Fruit fly (Drosophila melanogaster): ENCODE data around the gene tomboy20.

- TF ChIP-seq pan (optimal IDR thresholded peaks at IDR 0.05): no peak
- no peak for TF ChIP-seq EcR (GFP tag; optimal IDR thresholded peaks at IDR 0.05)
- no peak for TF ChIP-seq Dll (optimal IDR thresholded peaks at IDR 0.05)
Measured at dm6 chr3R:10761980-10762379, 26.2 kb upstream of the tomboy20 start.
